Fruit fly (Drosophila melanogaster) whole organism, adult: ENCODE measurements around the gene CG7860.

Source experiments
- CG11617 ChIP-seq: fragments of 200-800 bp; sonication (Bioruptor generic); optimal IDR thresholded peaks from 2 replicates; lab custom pipeline; 2017; ENCODE audit warnings: mild to moderate bottlenecking, missing biosample characterization, missing genetic modification reagents, missing genetic modification characterization
- CG12768 ChIP-seq: fragments of 200-800 bp; sonication (Bioruptor generic); optimal IDR thresholded peaks from 2 replicates; lab custom pipeline; 2017; ENCODE audit warnings: missing biosample characterization, missing genetic modification characterization, mild to moderate bottlenecking, moderate library complexity, missing genetic modification reagents
- CG7101 ChIP-seq: fragments of 200-800 bp; sonication (Bioruptor generic); optimal IDR thresholded peaks from 2 replicates; lab custom pipeline; 2018; ENCODE audit warnings: missing biosample characterization, mild to moderate bottlenecking, missing genetic modification characterization, moderate library complexity
- Crg-1 ChIP-seq: fragments of 200-800 bp; sonication (Bioruptor generic); optimal IDR thresholded peaks from 2 replicates; lab custom pipeline; 2016; ENCODE audit warnings: missing biosample characterization, missing genetic modification characterization
- kay ChIP-seq: fragments of 200-800 bp; sonication (Bioruptor generic); peaks from one replicate; lab custom pipeline; 2016; ENCODE audit warnings: missing biosample characterization, missing genetic modification characterization, borderline replicate concordance
- ovo ChIP-seq: fragments of 200-800 bp; sonication (Bioruptor generic); optimal IDR thresholded peaks from 2 replicates; lab custom pipeline; 2016; ENCODE audit warnings: missing biosample characterization, missing genetic modification characterization

The CG7860 gene

dm6 chrX:15619631-15619960 is 50.8 kb downstream of the CG7860 start:
- TF ChIP-seq ovo = no peak
- no peak for TF ChIP-seq kay (GFP tag; lab: Kevin White, UChicago)
- no peak for TF ChIP-seq Crg-1 (GFP tag; lab: Kevin White, UChicago)
- no peak for TF ChIP-seq CG11617 (GFP tag; lab: Kevin White, UChicago)
- TF ChIP-seq CG7101 (tag; lab: Kevin White, UChicago) = no peak
- TF ChIP-seq CG12768 (GFP tag; lab: Kevin White, UChicago) = no peak
